Worm (Caenorhabditis elegans) whole organism, L4 larva: ENCODE results near the gene Y57A10A.5.

ENCODE experiments used
- F10B5.3 ChIP-seq: sonication (generic microtip); optimal IDR thresholded peaks from 2 replicates; lab custom pipeline; 2016; ENCODE audit warnings: mild to moderate bottlenecking, missing genetic modification characterization, missing compliant biosample characterization
- F26F4.8 ChIP-seq: fragments of 200-800 bp; sonication (Bioruptor generic); conservative IDR thresholded peaks from 2 replicates; pipeline ENCODE4 v1.3.6; 2022; ENCODE audit warnings: missing genetic modification characterization, missing compliant biosample characterization
- F37D6.2 ChIP-seq: sonication (generic microtip); optimal IDR thresholded peaks from 2 replicates; lab custom pipeline; 2016; ENCODE audit warnings: mild to moderate bottlenecking, missing genetic modification characterization, missing compliant biosample characterization
- T20F7.1 ChIP-seq: fragments of 200-800 bp; sonication (Bioruptor generic); optimal IDR thresholded peaks from 2 replicates; lab custom pipeline; 2018; ENCODE audit warnings: mild to moderate bottlenecking, missing genetic modification characterization, missing compliant biosample characterization
- T26A8.4 ChIP-seq: fragments of 200-800 bp; sonication (Bioruptor generic); IDR thresholded peaks from 2 replicates; pipeline ENCODE4 v1.3.6; 2022; ENCODE audit warnings: missing genetic modification characterization, missing compliant biosample characterization
- Y5F2A.4 ChIP-seq: fragments of 200-800 bp; sonication (Bioruptor generic); optimal IDR thresholded peaks from 2 replicates; lab custom pipeline; 2018; ENCODE audit warnings: mild to moderate bottlenecking, missing genetic modification characterization, missing compliant biosample characterization
- Y75B8A.6 ChIP-seq: fragments of 200-800 bp; sonication (Bioruptor generic); IDR thresholded peaks from 2 replicates; pipeline ENCODE4 v1.3.6; 2022; ENCODE audit warnings: missing genetic modification reagents, missing genetic modification characterization, missing compliant biosample characterization
- ZK337.2 ChIP-seq: fragments of 200-800 bp; sonication (Bioruptor generic); IDR thresholded peaks from 2 replicates; pipeline ENCODE4 v1.3.6; 2022; ENCODE audit warnings: missing genetic modification reagents, missing genetic modification characterization, missing compliant biosample characterization
- ZK546.5 ChIP-seq, 2 experiments: sonication (generic microtip); optimal IDR thresholded peaks; 2 replicates each; lab custom pipeline; 2017; ENCODE audit warnings: missing biosample characterization in 2 of 2, missing genetic modification characterization in 2 of 2
- aly-2 ChIP-seq: sonication (generic microtip); optimal IDR thresholded peaks from 2 replicates; lab custom pipeline; 2018; ENCODE audit warnings: missing biosample characterization, missing genetic modification characterization
- attf-4 ChIP-seq: sonication (generic microtip); optimal IDR thresholded peaks from 3 replicates; lab custom pipeline; 2017; ENCODE audit warnings: missing biosample characterization, missing genetic modification characterization
- ceh-20 ChIP-seq: fragments of 200-800 bp; sonication (Bioruptor generic); IDR thresholded peaks from 2 replicates; pipeline ENCODE4 v1.3.6; 2022; ENCODE audit warnings: missing genetic modification reagents, missing genetic modification characterization, missing compliant biosample characterization
- ceh-32 ChIP-seq: sonication (generic microtip); optimal IDR thresholded peaks from 2 replicates; lab custom pipeline; 2016; ENCODE audit warnings: mild to moderate bottlenecking, missing genetic modification characterization, missing compliant biosample characterization; ENCODE audit not compliant: poor library complexity
- ceh-44 ChIP-seq: fragments of 200-800 bp; sonication (Bioruptor generic); IDR thresholded peaks from 2 replicates; pipeline ENCODE4 v1.3.6; 2022; ENCODE audit warnings: missing genetic modification reagents, missing genetic modification characterization, missing compliant biosample characterization
- ces-1 ChIP-seq: fragments of 150-350 bp; sonication (generic microtip); optimal IDR thresholded peaks from 4 replicates; lab custom pipeline; 2014; ENCODE audit warnings: missing biosample characterization, missing genetic modification reagents, missing genetic modification characterization
- ctbp-1 ChIP-seq: fragments of 200-800 bp; sonication (Bioruptor generic); IDR thresholded peaks from 2 replicates; pipeline ENCODE4 v1.3.6; 2022; ENCODE audit warnings: missing genetic modification reagents, missing genetic modification characterization, missing compliant biosample characterization
- daf-19 ChIP-seq: fragments of 200-800 bp; sonication (Bioruptor generic); conservative IDR thresholded peaks from 2 replicates; pipeline ENCODE4 v1.3.6; 2022; ENCODE audit warnings: missing genetic modification characterization, missing compliant biosample characterization
- dmd-6 ChIP-seq: fragments of 200-800 bp; sonication (Bioruptor generic); IDR thresholded peaks from 2 replicates; pipeline ENCODE4 v1.3.6; 2022; ENCODE audit warnings: missing genetic modification reagents, missing genetic modification characterization, missing compliant biosample characterization
- dmd-8 ChIP-seq: fragments of 200-800 bp; sonication (Bioruptor generic); IDR thresholded peaks from 2 replicates; pipeline ENCODE4 v1.3.6; 2022; ENCODE audit warnings: missing genetic modification characterization, missing compliant biosample characterization
- dmd-9 ChIP-seq: fragments of 200-800 bp; sonication (Bioruptor generic); IDR thresholded peaks from 2 replicates; pipeline ENCODE4 v1.3.6; 2022; ENCODE audit warnings: missing genetic modification reagents, missing genetic modification characterization, missing compliant biosample characterization
- egl-27 ChIP-seq: sonication (generic microtip); optimal IDR thresholded peaks from 3 replicates; lab custom pipeline; 2017; ENCODE audit warnings: missing biosample characterization, missing genetic modification reagents, missing genetic modification characterization
- egl-43 ChIP-seq: fragments of 200-800 bp; sonication (Bioruptor generic); IDR thresholded peaks from 2 replicates; pipeline ENCODE4 v1.3.6; 2022; ENCODE audit warnings: missing genetic modification reagents, missing genetic modification characterization, missing compliant biosample characterization
- fkh-10 ChIP-seq: fragments of 150-350 bp; optimal IDR thresholded peaks from 2 replicates; lab custom pipeline; 2014; ENCODE audit warnings: missing biosample characterization, missing genetic modification reagents, missing genetic modification characterization
- fos-1 ChIP-seq: fragments of 150-350 bp; optimal IDR thresholded peaks from 2 replicates; lab custom pipeline; 2014; ENCODE audit warnings: missing biosample characterization, missing genetic modification characterization
- hif-1 ChIP-seq, 2 experiments: sonication (generic microtip); optimal IDR thresholded peaks; 2 replicates each; lab custom pipeline; 2016 to 2017; ENCODE audit warnings: missing compliant biosample characterization in 2 of 2, missing genetic modification characterization in 2 of 2, missing genetic modification reagents in 2 of 2, missing genotype in 2 of 2, mild to moderate bottlenecking in 1 of 2
- lin-1 ChIP-seq: fragments of 200-800 bp; sonication (Bioruptor generic); IDR thresholded peaks from 2 replicates; pipeline ENCODE4 v1.3.6; 2022; ENCODE audit warnings: missing genetic modification reagents, missing genetic modification characterization, missing compliant biosample characterization
- lin-13 ChIP-seq: fragments of 150-350 bp; optimal IDR thresholded peaks from 2 replicates; lab custom pipeline; 2014; ENCODE audit warnings: missing biosample characterization, missing genetic modification reagents, missing genetic modification characterization
- lin-15B ChIP-seq: fragments of 150-350 bp; sonication (generic microtip); optimal IDR thresholded peaks from 3 replicates; lab custom pipeline; 2014; ENCODE audit warnings: missing biosample characterization, missing genetic modification characterization
- lin-29 ChIP-seq: fragments of 200-800 bp; sonication (Bioruptor generic); IDR thresholded peaks from 2 replicates; pipeline ENCODE4 v1.3.6; 2022; ENCODE audit warnings: missing genetic modification reagents, missing genetic modification characterization, missing compliant biosample characterization
- lin-38 ChIP-seq: fragments of 200-800 bp; sonication (Bioruptor generic); IDR thresholded peaks from 2 replicates; pipeline ENCODE4 v1.3.6; 2022; ENCODE audit warnings: missing genetic modification reagents, missing genetic modification characterization, missing compliant biosample characterization
- lin-39 ChIP-seq: fragments of 150-350 bp; optimal IDR thresholded peaks from 2 replicates; lab custom pipeline; 2014; ENCODE audit warnings: missing biosample characterization, missing genetic modification reagents, missing genetic modification characterization
- madf-5 ChIP-seq, 2 experiments: fragments of 200-800 bp; sonication (Bioruptor generic); IDR thresholded peaks; 2 replicates each; pipeline ENCODE4 v1.3.6; 2022; ENCODE audit warnings: missing compliant biosample characterization in 2 of 2, missing genetic modification characterization in 2 of 2
- madf-9 ChIP-seq: fragments of 200-800 bp; sonication (Bioruptor generic); conservative IDR thresholded peaks from 2 replicates; pipeline ENCODE4 v1.3.6; 2022; ENCODE audit warnings: missing genetic modification reagents, missing genetic modification characterization, missing compliant biosample characterization
- mep-1 ChIP-seq: fragments of 150-350 bp; sonication (generic microtip); optimal IDR thresholded peaks from 3 replicates; lab custom pipeline; 2014; ENCODE audit warnings: missing biosample characterization, missing genetic modification characterization
- mxl-2 ChIP-seq: fragments of 200-800 bp; sonication (Bioruptor generic); conservative IDR thresholded peaks from 2 replicates; pipeline ENCODE4 v1.3.6; 2022; ENCODE audit warnings: missing genetic modification reagents, missing genetic modification characterization, missing compliant biosample characterization
- mxl-3 ChIP-seq: fragments of 200-800 bp; sonication (Bioruptor generic); optimal IDR thresholded peaks from 2 replicates; lab custom pipeline; 2018; ENCODE audit warnings: mild to moderate bottlenecking, missing genetic modification characterization, missing compliant biosample characterization
- nhr-102 ChIP-seq: sonication (generic microtip); optimal IDR thresholded peaks from 2 replicates; lab custom pipeline; 2016; ENCODE audit warnings: mild to moderate bottlenecking, missing genetic modification characterization, moderate library complexity, missing compliant biosample characterization
- nhr-111 ChIP-seq: fragments of 200-800 bp; sonication (Bioruptor generic); optimal IDR thresholded peaks from 2 replicates; lab custom pipeline; 2018; ENCODE audit warnings: mild to moderate bottlenecking, missing genetic modification characterization, missing compliant biosample characterization
- nhr-28 ChIP-seq: fragments of 150-350 bp; optimal IDR thresholded peaks from 2 replicates; lab custom pipeline; 2014; ENCODE audit warnings: missing biosample characterization, missing genetic modification characterization
- nhr-41 ChIP-seq: fragments of 200-800 bp; sonication (Bioruptor generic); IDR thresholded peaks from 2 replicates; pipeline ENCODE4 v1.3.6; 2022; ENCODE audit warnings: missing genetic modification reagents, missing genetic modification characterization, missing compliant biosample characterization
- nhr-42 ChIP-seq: fragments of 200-800 bp; sonication (Bioruptor generic); IDR thresholded peaks from 2 replicates; pipeline ENCODE4 v1.3.6; 2022; ENCODE audit warnings: missing genetic modification characterization, missing compliant biosample characterization
- nhr-48 ChIP-seq: sonication (generic microtip); optimal IDR thresholded peaks from 2 replicates; lab custom pipeline; 2016; ENCODE audit warnings: mild to moderate bottlenecking, missing genetic modification characterization, missing compliant biosample characterization
- nhr-6 ChIP-seq: fragments of 150-350 bp; optimal IDR thresholded peaks from 2 replicates; lab custom pipeline; 2014; ENCODE audit warnings: missing biosample characterization, missing genetic modification characterization
- nhr-76 ChIP-seq: fragments of 150-350 bp; optimal IDR thresholded peaks from 2 replicates; lab custom pipeline; 2014; ENCODE audit warnings: missing biosample characterization, missing genetic modification characterization
- pha-4 ChIP-seq, 2 experiments: fragments of 150-350 bp in 1 of 2; fragments of 200-800 bp in 1 of 2; sonication (Bioruptor generic) in 1 of 2; IDR thresholded peaks in 1 of 2; optimal IDR thresholded peaks in 1 of 2; 2 replicates each; pipeline versions ENCODE4 v1.3.6 to Lab custom; 2014 to 2022; ENCODE audit warnings: missing genetic modification characterization in 2 of 2, missing genetic modification reagents in 2 of 2, missing biosample characterization in 1 of 2, missing compliant biosample characterization in 1 of 2
- php-3 ChIP-seq: fragments of 200-800 bp; sonication (Bioruptor generic); IDR thresholded peaks from 2 replicates; pipeline ENCODE4 v1.3.6; 2022; ENCODE audit warnings: missing genetic modification reagents, missing genetic modification characterization, missing compliant biosample characterization
- set-16 ChIP-seq: fragments of 200-800 bp; sonication (Bioruptor generic); IDR thresholded peaks from 2 replicates; pipeline ENCODE4 v1.3.6; 2022; ENCODE audit warnings: missing genetic modification reagents, missing genetic modification characterization, missing compliant biosample characterization
- skn-1 ChIP-seq: fragments of 150-350 bp; optimal IDR thresholded peaks from 2 replicates; lab custom pipeline; 2014; ENCODE audit warnings: missing biosample characterization, missing genetic modification characterization
- spr-3 ChIP-seq: fragments of 200-800 bp; sonication (Bioruptor generic); optimal IDR thresholded peaks from 2 replicates; lab custom pipeline; 2018; ENCODE audit warnings: mild to moderate bottlenecking, missing genetic modification characterization, missing compliant biosample characterization
- unc-130 ChIP-seq: sonication (generic microtip); optimal IDR thresholded peaks from 2 replicates; lab custom pipeline; 2016; ENCODE audit warnings: missing genetic modification reagents, missing genetic modification characterization, missing compliant biosample characterization
- unc-39 ChIP-seq: sonication (generic microtip); optimal IDR thresholded peaks from 2 replicates; lab custom pipeline; 2017; ENCODE audit warnings: missing biosample characterization, missing genetic modification characterization
- zfp-3 ChIP-seq: fragments of 200-800 bp; sonication (Bioruptor generic); conservative IDR thresholded peaks from 2 replicates; pipeline ENCODE4 v1.3.6; 2022; ENCODE audit warnings: missing genetic modification reagents, missing genetic modification characterization, missing compliant biosample characterization

Gene Y57A10A.5

DNA sequence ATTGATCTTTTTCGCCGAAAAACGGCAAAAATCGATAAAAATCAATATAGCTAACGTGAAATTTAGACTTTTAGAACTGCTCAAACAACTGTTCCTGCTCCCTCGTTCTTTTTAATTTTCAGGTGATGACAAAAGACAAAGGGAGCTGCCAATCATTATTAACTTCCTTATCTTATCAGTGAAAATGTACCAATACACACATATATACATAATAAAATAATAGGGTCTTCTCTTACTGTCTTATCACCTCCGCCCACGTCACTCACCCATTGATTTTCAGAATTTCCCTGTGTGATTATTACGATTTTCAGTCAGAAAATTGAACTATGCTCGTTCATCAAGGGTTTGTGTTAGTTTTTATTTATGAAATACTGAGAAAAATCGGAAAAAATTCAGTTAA is 31.4 kb downstream of the Y57A10A.5 start, which contains the start of gene Y57A10A.14 (continued):
- TF ChIP-seq lin-13 (no peak), spr-3 (no peak), Y75B8A.6 (no peak), egl-43 (GFP tag; lab: Robert Waterston, UW) (no peak), lin-1 (GFP tag; lab: Robert Waterston, UW) (peak; percentile 73), ceh-20 (GFP tag; lab: Robert Waterston, UW) (no peak), zfp-3 (GFP tag; lab: Robert Waterston, UW) (no peak), nhr-76 (tag; lab: Kevin White, UChicago) (peak; percentile 5), pha-4 (GFP tag; IDR thresholded peaks at IDR 0.05; lab: Robert Waterston, UW) (0 out of 2 replicates have a peak, but pooled peaks have one; percentile 21), pha-4 (tag; optimal IDR thresholded peaks at IDR 0.05; lab: Kevin White, UChicago) (no peak), set-16 (no peak), egl-27 (tag; lab: Kevin White, UChicago) (no peak), lin-15B (tag; lab: Kevin White, UChicago) (no peak), mxl-3 (GFP tag; lab: Kevin White, UChicago) (no peak), daf-19 (GFP tag; lab: Robert Waterston, UW) (no peak), ceh-32 (tag; lab: Kevin White, UChicago) (no peak), nhr-42 (GFP tag; lab: Robert Waterston, UW) (no peak), ceh-44 (no peak), nhr-102 (peak; percentile 55), unc-39 (no peak), nhr-41 (GFP tag; lab: Robert Waterston, UW) (no peak), nhr-6 (tag; lab: Kevin White, UChicago) (peak; percentile 51), hif-1 (tag; optimal IDR thresholded peaks at IDR 0.05; lab: Kevin White, UChicago) (peak in 1 of 2 experiments; percentile 52), T20F7.1 (GFP tag; lab: Kevin White, UChicago) (peak; percentile 63), dmd-8 (GFP tag; lab: Robert Waterston, UW) (no peak), fkh-10 (GFP tag; lab: Kevin White, UChicago) (no peak), ZK546.5 (tag; optimal IDR thresholded peaks at IDR 0.05; lab: Kevin White, UChicago) (no peak), madf-9 (GFP tag; lab: Robert Waterston, UW) (no peak), dmd-6 (GFP tag; lab: Robert Waterston, UW) (peak; percentile 92), attf-4 (tag; lab: Kevin White, UChicago) (no peak), nhr-48 (tag; lab: Kevin White, UChicago) (peak; percentile 29), unc-130 (GFP tag; lab: Kevin White, UChicago) (no peak), nhr-111 (GFP tag; lab: Kevin White, UChicago) (no peak), ZK337.2 (GFP tag; lab: Robert Waterston, UW) (no peak), skn-1 (tag; lab: Kevin White, UChicago) (no peak), dmd-9 (no peak), lin-39 (tag; lab: Kevin White, UChicago) (no peak), lin-29 (no peak), php-3 (GFP tag; lab: Robert Waterston, UW) (peak; percentile 62; the same call in 1 of the 2 replicates), F26F4.8 (GFP tag; lab: Robert Waterston, UW) (no peak), mxl-2 (GFP tag; lab: Robert Waterston, UW) (no peak), T26A8.4 (GFP tag; lab: Robert Waterston, UW) (no peak), fos-1 (tag; lab: Kevin White, UChicago) (no peak), lin-38 (GFP tag; lab: Robert Waterston, UW) (no peak), aly-2 (tag; lab: Kevin White, UChicago) (no peak), Y5F2A.4 (no peak), ces-1 (GFP tag; lab: Kevin White, UChicago) (no peak), madf-5 (GFP tag; IDR thresholded peaks at IDR 0.05; lab: Robert Waterston, UW) (no peak), F10B5.3 (tag; lab: Kevin White, UChicago) (no peak), mep-1 (tag; lab: Kevin White, UChicago) (peak; percentile 6), nhr-28 (tag; lab: Kevin White, UChicago) (peak; percentile 96), F37D6.2 (tag; lab: Kevin White, UChicago) (no peak), ctbp-1 (GFP tag; lab: Robert Waterston, UW) (no peak)
